Worm (Caenorhabditis elegans) whole organism, L4/young adult: ENCODE measurements around the gene Y43F8B.23.

Experiments
- W03F9.2 ChIP-seq: fragments of 150-350 bp; optimal IDR thresholded peaks from 2 replicates; lab custom pipeline; 2014; ENCODE audit warnings: missing biosample characterization, missing genetic modification characterization
- dao-5 ChIP-seq: sonication (generic microtip); optimal IDR thresholded peaks from 2 replicates; lab custom pipeline; 2016; ENCODE audit warnings: missing genotype, missing genetic modification characterization, moderate library complexity, missing compliant biosample characterization
- him-1 ChIP-seq: sonication (generic microtip); optimal IDR thresholded peaks from 2 replicates; lab custom pipeline; 2016; ENCODE audit warnings: missing genotype, missing genetic modification reagents, missing genetic modification characterization, missing compliant biosample characterization

DNA sequence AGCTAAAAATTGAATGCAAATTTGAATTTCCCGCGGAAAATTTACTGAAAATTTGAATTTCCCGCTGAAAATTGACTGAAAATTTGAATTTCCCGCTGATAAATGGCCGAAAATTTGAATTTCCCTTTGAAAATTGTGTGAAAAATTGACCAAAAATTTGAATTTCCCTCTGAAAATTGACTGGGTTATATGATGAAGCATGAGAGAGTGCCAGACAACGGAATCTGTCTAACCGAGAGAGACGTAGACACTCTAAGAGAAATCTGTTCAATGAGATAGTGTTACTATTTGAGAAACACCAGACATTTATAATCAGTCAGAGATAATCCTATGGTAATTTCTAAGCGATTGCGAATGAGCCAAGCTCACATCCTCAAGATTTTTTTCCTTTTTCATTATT lies 9.9 kb upstream of the Y43F8B.23 start:
- TF ChIP-seq him-1 (tag; lab: Kevin White, UChicago) (no peak), dao-5 (tag; lab: Kevin White, UChicago) (no peak), W03F9.2 (tag; lab: Kevin White, UChicago) (no peak)
